Worm (Caenorhabditis elegans) whole organism, young adult: ENCODE results near the gene F53F8.7.

Experiments
- ceh-40 ChIP-seq: fragments of 200-800 bp; sonication (Bioruptor generic); IDR thresholded peaks from 2 replicates; pipeline ENCODE4 v1.3.6; 2022; ENCODE audit warnings: missing genetic modification characterization, missing compliant biosample characterization
- ets-4 ChIP-seq: fragments of 200-800 bp; sonication (Bioruptor generic); optimal IDR thresholded peaks from 2 replicates; lab custom pipeline; 2018; ENCODE audit warnings: mild to moderate bottlenecking, missing genetic modification characterization, missing compliant biosample characterization

DNA sequence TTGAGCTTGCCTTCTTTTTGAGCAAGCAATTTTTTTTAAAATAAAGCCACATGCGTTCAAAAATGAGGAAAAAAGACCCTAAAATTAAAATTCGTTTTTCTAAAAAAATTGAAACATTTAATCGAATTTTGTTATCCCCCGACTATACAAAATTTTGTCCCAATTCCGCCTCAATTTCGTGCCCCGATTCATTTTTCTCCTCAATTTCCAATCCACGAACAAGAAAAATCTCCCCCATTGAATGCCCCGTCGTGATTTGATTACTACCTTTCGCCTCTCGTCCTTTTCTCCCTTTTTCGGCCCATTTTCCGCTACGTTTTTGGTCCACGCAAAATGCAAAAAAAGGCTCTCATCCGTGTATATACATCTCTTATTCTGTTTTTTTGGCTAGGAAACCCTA is 46.2 kb downstream of the F53F8.7 start:
- TF ChIP-seq ets-4 (GFP tag; lab: Kevin White, UChicago) (no peak), ceh-40 (GFP tag; lab: Robert Waterston, UW) (no peak)
